Fruit fly (Drosophila melanogaster) whole organism, embryonic: ENCODE measurements around the gene CG15543.
A peak's percentile ranks its signal among the peaks of the same experiment; 100 is the strongest.

Experiments
- Adf1 ChIP-seq: fragments of 200-800 bp; sonication (Bioruptor generic); IDR thresholded peaks from 2 replicates; pipeline ENCODE4 v1.3.6; 2022; ENCODE audit warnings: missing biosample characterization, missing genetic modification characterization
- Aef1 ChIP-seq: fragments of 200-800 bp; sonication (Bioruptor generic); IDR thresholded peaks from 3 replicates; pipeline ENCODE4 v1.3.6; 2022; ENCODE audit warnings: missing biosample characterization, missing genetic modification characterization
- Bdp1 ChIP-seq: fragments of 200-800 bp; sonication (Bioruptor generic); optimal IDR thresholded peaks from 3 replicates; lab custom pipeline; 2016; ENCODE audit warnings: missing biosample characterization, missing genetic modification characterization
- C15 ChIP-seq: fragments of 200-800 bp; sonication (Bioruptor generic); IDR thresholded peaks from 3 replicates; pipeline ENCODE4 v1.3.6; 2022; ENCODE audit warnings: missing biosample characterization, missing genetic modification characterization
- CG10543 ChIP-seq: fragments of 200-800 bp; sonication (Bioruptor generic); optimal IDR thresholded peaks from 3 replicates; lab custom pipeline; 2017; ENCODE audit warnings: missing biosample characterization, mild to moderate bottlenecking, missing genetic modification characterization, moderate library complexity
- CG11695 ChIP-seq: fragments of 200-800 bp; sonication (Bioruptor generic); IDR thresholded peaks from 3 replicates; pipeline ENCODE4 v1.3.6; 2022; ENCODE audit warnings: missing biosample characterization, missing genetic modification characterization
- CG12155 ChIP-seq: fragments of 200-800 bp; sonication (Bioruptor generic); optimal IDR thresholded peaks from 3 replicates; lab custom pipeline; 2016; ENCODE audit warnings: missing biosample characterization, missing genetic modification characterization
- CG12769 ChIP-seq: fragments of 200-800 bp; sonication (Bioruptor generic); optimal IDR thresholded peaks from 2 replicates; lab custom pipeline; 2019; ENCODE audit warnings: missing biosample characterization, mild to moderate bottlenecking, missing genetic modification characterization, moderate library complexity
- CG14860 ChIP-seq: fragments of 200-800 bp; sonication (Bioruptor generic); IDR thresholded peaks from 3 replicates; pipeline ENCODE4 v1.3.6; 2022; ENCODE audit warnings: missing biosample characterization, missing genetic modification characterization; ENCODE audit not compliant: partially characterized antibody
- CG15269 ChIP-seq: fragments of 200-800 bp; sonication (Bioruptor generic); optimal IDR thresholded peaks from 2 replicates; lab custom pipeline; 2018; ENCODE audit warnings: missing biosample characterization, mild to moderate bottlenecking, missing genetic modification characterization, moderate library complexity
- CG15696 ChIP-seq: fragments of 200-800 bp; sonication (Bioruptor generic); optimal IDR thresholded peaks from 2 replicates; lab custom pipeline; 2019; ENCODE audit warnings: missing biosample characterization, mild to moderate bottlenecking, missing genetic modification characterization, moderate library complexity
- CG17359 ChIP-seq: fragments of 200-800 bp; sonication (Bioruptor generic); optimal IDR thresholded peaks from 3 replicates; lab custom pipeline; 2018; ENCODE audit warnings: missing biosample characterization, mild to moderate bottlenecking, missing genetic modification characterization, moderate library complexity
- CG2889 ChIP-seq: fragments of 200-800 bp; sonication (Bioruptor generic); IDR thresholded peaks from 3 replicates; pipeline ENCODE4 v1.3.6; 2022; ENCODE audit warnings: missing biosample characterization, missing genetic modification characterization
- CG31388 ChIP-seq: fragments of 200-800 bp; sonication (Bioruptor generic); optimal IDR thresholded peaks from 2 replicates; lab custom pipeline; 2016; ENCODE audit warnings: missing biosample characterization, missing genetic modification characterization
- CG5245 ChIP-seq: fragments of 200-800 bp; sonication (Bioruptor generic); optimal IDR thresholded peaks from 3 replicates; lab custom pipeline; 2016; ENCODE audit warnings: missing biosample characterization, missing genetic modification characterization
- CG5953 ChIP-seq: fragments of 200-800 bp; sonication (Bioruptor generic); IDR thresholded peaks from 2 replicates; pipeline ENCODE4 v1.3.6; 2022; ENCODE audit warnings: missing biosample characterization, missing genetic modification characterization
- CG6765 ChIP-seq: fragments of 200-800 bp; sonication (Bioruptor generic); optimal IDR thresholded peaks from 3 replicates; lab custom pipeline; 2017; ENCODE audit warnings: missing biosample characterization, mild to moderate bottlenecking, missing genetic modification characterization
- CG7372 ChIP-seq: fragments of 200-800 bp; sonication (Bioruptor generic); IDR thresholded peaks from 2 replicates; pipeline ENCODE4 v1.3.6; 2022; ENCODE audit warnings: missing biosample characterization, missing genetic modification characterization
- CG9437 ChIP-seq: fragments of 200-800 bp; sonication (Bioruptor generic); optimal IDR thresholded peaks from 2 replicates; lab custom pipeline; 2018; ENCODE audit warnings: missing biosample characterization, mild to moderate bottlenecking, missing genetic modification characterization
- Chrac-16 ChIP-seq: fragments of 200-800 bp; sonication (Bioruptor generic); optimal IDR thresholded peaks from 3 replicates; lab custom pipeline; 2016; ENCODE audit warnings: missing biosample characterization, missing genetic modification characterization
- D19A ChIP-seq: fragments of 200-800 bp; optimal IDR thresholded peaks from 3 replicates; lab custom pipeline; 2019; ENCODE audit warnings: missing biosample characterization, mild to moderate bottlenecking, missing genetic modification characterization, moderate library complexity
- Dip3 ChIP-seq: fragments of 200-800 bp; sonication (Bioruptor generic); optimal IDR thresholded peaks from 3 replicates; lab custom pipeline; 2016; ENCODE audit warnings: missing biosample characterization, missing genetic modification characterization
- Ets97D ChIP-seq: fragments of 200-800 bp; sonication (Bioruptor generic); optimal IDR thresholded peaks from 3 replicates; lab custom pipeline; 2016; ENCODE audit warnings: missing biosample characterization, missing genetic modification characterization
- HHEX ChIP-seq: fragments of 200-800 bp; sonication (Bioruptor generic); optimal IDR thresholded peaks from 3 replicates; lab custom pipeline; 2017; ENCODE audit warnings: missing biosample characterization, mild to moderate bottlenecking, missing genetic modification characterization, missing genetic modification reagents
- Lim3 ChIP-seq: fragments of 200-800 bp; sonication (Bioruptor generic); IDR thresholded peaks from 2 replicates; pipeline ENCODE4 v1.3.6; 2022; ENCODE audit warnings: missing biosample characterization, missing genetic modification characterization
- Nf-YC ChIP-seq: fragments of 200-800 bp; optimal IDR thresholded peaks from 3 replicates; lab custom pipeline; 2019; ENCODE audit warnings: missing biosample characterization, mild to moderate bottlenecking, missing genetic modification characterization, moderate library complexity
- Pdp1 ChIP-seq, 2 experiments: fragments of 200-800 bp; sonication (Bioruptor generic); optimal IDR thresholded peaks; 3 replicates each; lab custom pipeline; 2016; ENCODE audit warnings: missing biosample characterization in 2 of 2, missing genetic modification characterization in 2 of 2, mild to moderate bottlenecking in 1 of 2, moderate library complexity in 1 of 2
- Ptx1 ChIP-seq: fragments of 200-800 bp; sonication (Bioruptor generic); IDR thresholded peaks from 2 replicates; pipeline ENCODE4 v1.3.6; 2022; ENCODE audit warnings: missing biosample characterization, missing genetic modification characterization
- Six4 ChIP-seq: fragments of 200-800 bp; sonication (Bioruptor generic); optimal IDR thresholded peaks from 2 replicates; lab custom pipeline; 2016; ENCODE audit warnings: missing biosample characterization, missing genetic modification characterization
- Ssrp ChIP-seq: fragments of 200-800 bp; sonication (Bioruptor generic); optimal IDR thresholded peaks from 2 replicates; lab custom pipeline; 2018; ENCODE audit warnings: missing biosample characterization, mild to moderate bottlenecking, missing genetic modification characterization, moderate library complexity
- Taf1 ChIP-seq: fragments of 200-800 bp; sonication (Bioruptor generic); IDR thresholded peaks from 2 replicates; pipeline ENCODE4 v1.3.6; 2022; ENCODE audit warnings: missing biosample characterization, missing genetic modification characterization
- Trl ChIP-seq, 3 experiments: fragments of >200 bp in 2 of 3; fragments of 200-800 bp in 1 of 3; sonication (Bioruptor generic) in 1 of 3; optimal IDR thresholded peaks; 2 replicates in 1 of 3; 3 replicates in 2 of 3; lab custom pipeline; 2016 to 2017; ENCODE audit warnings: missing biosample characterization in 1 of 3, missing genetic modification characterization in 1 of 3
- az2 ChIP-seq: fragments of 200-800 bp; sonication (Bioruptor generic); optimal IDR thresholded peaks from 3 replicates; lab custom pipeline; 2016; ENCODE audit warnings: missing biosample characterization, missing genetic modification characterization
- croc ChIP-seq: fragments of 200-800 bp; sonication (Bioruptor generic); conservative IDR thresholded peaks from 3 replicates; pipeline ENCODE4 v1.3.6; 2022; ENCODE audit warnings: missing biosample characterization, missing genetic modification characterization
- danr ChIP-seq: fragments of 200-800 bp; sonication (Bioruptor generic); IDR thresholded peaks from 2 replicates; pipeline ENCODE4 v1.3.6; 2022; ENCODE audit warnings: missing biosample characterization, missing genetic modification characterization
- fd96Cb ChIP-seq: fragments of 200-800 bp; sonication (Bioruptor generic); optimal IDR thresholded peaks from 2 replicates; lab custom pipeline; 2018; ENCODE audit warnings: missing biosample characterization, mild to moderate bottlenecking, missing genetic modification characterization, moderate library complexity
- gsb-n ChIP-seq: fragments of 200-800 bp; sonication (Bioruptor generic); optimal IDR thresholded peaks from 3 replicates; lab custom pipeline; 2018; ENCODE audit warnings: missing biosample characterization, mild to moderate bottlenecking, missing genetic modification characterization
- her ChIP-seq: fragments of 200-800 bp; sonication (Bioruptor generic); optimal IDR thresholded peaks from 2 replicates; lab custom pipeline; 2016; ENCODE audit warnings: missing biosample characterization, missing genetic modification characterization
- ind ChIP-seq: fragments of 200-800 bp; sonication (Bioruptor generic); optimal IDR thresholded peaks from 3 replicates; lab custom pipeline; 2016; ENCODE audit warnings: missing biosample characterization, missing genetic modification characterization
- jumu ChIP-seq: fragments of 200-800 bp; sonication (Bioruptor generic); optimal IDR thresholded peaks from 3 replicates; lab custom pipeline; 2016; ENCODE audit warnings: missing biosample characterization, missing genetic modification characterization
- klu ChIP-seq: fragments of 200-800 bp; sonication (Bioruptor generic); IDR thresholded peaks from 2 replicates; pipeline ENCODE4 v1.3.6; 2022; ENCODE audit warnings: missing biosample characterization, missing genetic modification characterization
- lab ChIP-seq: fragments of 200-800 bp; sonication (Bioruptor generic); optimal IDR thresholded peaks from 3 replicates; lab custom pipeline; 2017; ENCODE audit warnings: missing biosample characterization, missing genetic modification characterization, mild to moderate bottlenecking, moderate library complexity, missing genetic modification reagents
- nerfin-1 ChIP-seq: fragments of 200-800 bp; sonication (Bioruptor generic); optimal IDR thresholded peaks from 3 replicates; lab custom pipeline; 2019; ENCODE audit warnings: missing biosample characterization, mild to moderate bottlenecking, missing genetic modification characterization, moderate library complexity
- p53 ChIP-seq: fragments of 200-800 bp; sonication (Bioruptor generic); optimal IDR thresholded peaks from 2 replicates; lab custom pipeline; 2016; ENCODE audit warnings: missing biosample characterization, missing genetic modification characterization
- pzg ChIP-seq: fragments of 200-800 bp; sonication (Bioruptor generic); optimal IDR thresholded peaks from 3 replicates; lab custom pipeline; 2018; ENCODE audit warnings: missing biosample characterization, mild to moderate bottlenecking, missing genetic modification characterization, moderate library complexity
- ranshi ChIP-seq: fragments of 200-800 bp; sonication (Bioruptor generic); IDR thresholded peaks from 2 replicates; pipeline ENCODE4 v1.3.6; 2022; ENCODE audit warnings: missing biosample characterization, missing genetic modification characterization
- sc ChIP-seq, 3 experiments: fragments of >200 bp in 2 of 3; fragments of 200-800 bp in 1 of 3; sonication (Bioruptor generic) in 1 of 3; optimal IDR thresholded peaks; 2 replicates in 2 of 3; 3 replicates in 1 of 3; lab custom pipeline; 2017; ENCODE audit warnings: mild to moderate bottlenecking in 1 of 3, missing biosample characterization in 1 of 3, missing genetic modification characterization in 1 of 3, missing genetic modification reagents in 1 of 3
- sisA ChIP-seq: fragments of 200-800 bp; sonication (Bioruptor generic); IDR thresholded peaks from 2 replicates; pipeline ENCODE4 v1.3.6; 2022; ENCODE audit warnings: missing biosample characterization, missing genetic modification characterization
- sna ChIP-seq: fragments of 200-800 bp; sonication (Bioruptor generic); IDR thresholded peaks from 2 replicates; pipeline ENCODE4 v1.3.6; 2022; ENCODE audit warnings: missing biosample characterization, missing genetic modification characterization; ENCODE audit not compliant: partially characterized antibody
- trem ChIP-seq: fragments of 200-800 bp; optimal IDR thresholded peaks from 3 replicates; lab custom pipeline; 2019; ENCODE audit warnings: missing biosample characterization, mild to moderate bottlenecking, missing genetic modification characterization, moderate library complexity
- yki ChIP-seq: fragments of >200 bp; optimal IDR thresholded peaks from 3 replicates; lab custom pipeline; 2018

CG15543 gene

DNA sequence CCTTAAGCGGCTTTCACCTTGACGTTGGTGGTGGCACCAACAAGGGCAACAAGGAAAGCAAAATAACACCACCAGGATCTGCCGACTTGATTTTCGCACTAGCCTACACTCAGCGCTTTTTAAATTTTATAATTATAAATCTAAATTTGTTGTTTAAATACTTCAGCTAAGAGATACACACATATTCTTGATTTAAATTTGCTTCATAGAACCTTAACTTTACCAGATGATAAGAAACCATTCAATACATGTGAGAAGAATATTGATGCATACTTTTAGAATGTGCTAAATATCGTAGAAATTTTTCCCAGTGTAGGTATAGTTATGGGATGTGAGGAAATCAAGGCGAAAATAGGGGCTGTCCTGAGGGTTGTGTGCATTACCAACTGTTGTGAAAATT is 9.6 kb upstream of the CG15543 start (continued):
- TF ChIP-seq CG9437 (GFP tag; lab: Kevin White, UChicago) (no peak), CG12155 (GFP tag; lab: Kevin White, UChicago) (no peak), CG14860 (no peak), HHEX (GFP tag; lab: Kevin White, UChicago) (no peak), Bdp1 (no peak), az2 (GFP tag; lab: Kevin White, UChicago) (peak; percentile 8), Dip3 (GFP tag; lab: Kevin White, UChicago) (no peak), nerfin-1 (peak; percentile 65), Six4 (no peak), CG12769 (tag; lab: Kevin White, UChicago) (no peak), Ptx1 (GFP tag; lab: Robert Waterston, UW) (no peak), Taf1 (GFP tag; lab: Robert Waterston, UW) (no peak), CG15269 (tag; lab: Kevin White, UChicago) (no peak), her (GFP tag; lab: Kevin White, UChicago) (no peak), ranshi (GFP tag; lab: Robert Waterston, UW) (no peak), jumu (no peak), sna (no peak), Ets97D (GFP tag; lab: Kevin White, UChicago) (no peak), trem (tag; lab: Kevin White, UChicago) (peak; percentile 43), Aef1 (GFP tag; lab: Robert Waterston, UW) (no peak), gsb-n (tag; lab: Kevin White, UChicago) (no peak), CG17359 (tag; lab: Kevin White, UChicago) (peak; percentile 30), CG15696 (tag; lab: Kevin White, UChicago) (peak; percentile 30), Adf1 (GFP tag; lab: Robert Waterston, UW) (no peak), danr (GFP tag; lab: Robert Waterston, UW) (no peak), fd96Cb (peak; percentile 50), CG7372 (GFP tag; lab: Robert Waterston, UW) (no peak), C15 (GFP tag; lab: Robert Waterston, UW) (no peak), CG31388 (no peak), p53 (GFP tag; lab: Kevin White, UChicago) (no peak), CG5953 (no peak), pzg (no peak), CG6765 (GFP tag; lab: Kevin White, UChicago) (no peak), klu (GFP tag; lab: Robert Waterston, UW) (no peak), Lim3 (GFP tag; lab: Robert Waterston, UW) (no peak), Chrac-16 (GFP tag; lab: Kevin White, UChicago) (no peak), Pdp1 (GFP tag; optimal IDR thresholded peaks at IDR 0.05; lab: Kevin White, UChicago) (no peak), sisA (GFP tag; lab: Robert Waterston, UW) (no peak), Ssrp (tag; lab: Kevin White, UChicago) (peak; percentile 5), CG10543 (GFP tag; lab: Kevin White, UChicago) (no peak), ind (GFP tag; lab: Kevin White, UChicago) (peak; percentile 18), lab (GFP tag; lab: Kevin White, UChicago) (peak; percentile 18), CG5245 (GFP tag; lab: Kevin White, UChicago) (no peak), D19A (tag; lab: Kevin White, UChicago) (peak; percentile 37), yki (lab: Kevin White, UChicago) (no peak), sc (optimal IDR thresholded peaks at IDR 0.05; lab: Kevin White, UChicago) (no peak), sc (GFP tag; optimal IDR thresholded peaks at IDR 0.05; lab: Kevin White, UChicago) (no peak), CG2889 (GFP tag; lab: Robert Waterston, UW) (no peak), Nf-YC (tag; lab: Kevin White, UChicago) (no peak), croc (GFP tag; lab: Robert Waterston, UW) (no peak), Trl (optimal IDR thresholded peaks at IDR 0.05; lab: Kevin White, UChicago) (no peak), Trl (GFP tag; optimal IDR thresholded peaks at IDR 0.05; lab: Kevin White, UChicago) (no peak), CG11695 (no peak)
